Worm (Caenorhabditis elegans): Measurements from ENCODE around the gene F22E5.7.

DNA sequence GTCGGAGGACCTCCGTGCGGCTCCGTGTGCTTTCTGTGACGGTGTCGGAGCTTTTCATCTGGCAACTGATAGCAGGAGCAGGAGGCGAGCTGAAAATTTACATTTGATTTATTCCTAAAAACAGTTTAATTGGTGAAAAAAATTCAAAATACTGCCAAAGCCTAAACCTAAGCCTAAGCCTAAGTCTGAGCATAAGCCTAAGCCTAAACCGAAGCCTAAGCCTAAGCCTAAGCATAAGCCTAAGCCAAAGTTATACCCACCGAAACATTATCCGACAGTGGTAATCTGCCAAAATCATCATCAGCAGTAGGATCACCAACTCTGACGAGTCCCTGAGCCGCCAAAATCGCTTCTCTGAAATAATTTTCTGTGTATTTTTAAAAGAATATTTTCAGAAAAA lies 42.9 kb downstream of the F22E5.7 start:
- TF ChIP-seq unc-86 (tag; optimal IDR thresholded peaks at IDR 0.05), result no peak
- no peak for TF ChIP-seq pqm-1 (tag; optimal IDR thresholded peaks at IDR 0.05)
- TF ChIP-seq ttx-3 (tag; optimal IDR thresholded peaks at IDR 0.05), result no peak
- TF ChIP-seq K09A11.1 (tag; optimal IDR thresholded peaks at IDR 0.05; ENCODE audit: insufficient read depth), result no peak
- no peak for TF ChIP-seq ceh-24 (tag; optimal IDR thresholded peaks at IDR 0.05)
- no peak for TF ChIP-seq unc-55 (GFP tag; optimal IDR thresholded peaks at IDR 0.05)
- no peak for TF ChIP-seq lin-11 (tag; optimal IDR thresholded peaks at IDR 0.05)
- TF ChIP-seq nfya-1 (tag; optimal IDR thresholded peaks at IDR 0.05), result no peak
- no peak for TF ChIP-seq ahr-1 (tag; optimal IDR thresholded peaks at IDR 0.05)
- no peak for TF ChIP-seq ets-4 (tag; optimal IDR thresholded peaks at IDR 0.05)
- no peak for TF ChIP-seq fkh-6 (tag; optimal IDR thresholded peaks at IDR 0.05)
- TF ChIP-seq pat-9 (tag; optimal IDR thresholded peaks at IDR 0.05), result no peak
- no peak for TF ChIP-seq ama-1 (optimal IDR thresholded peaks at IDR 0.05)
